Worm (Caenorhabditis elegans): ENCODE results near the gene ceh-13.

ce11 chrIII:7580586-7580985 lies 25.1 kb downstream of the ceh-13 start:
- no peak for TF ChIP-seq ama-1 (optimal IDR thresholded peaks at IDR 0.05)
- TF ChIP-seq dmd-4 (tag; optimal IDR thresholded peaks at IDR 0.05): no peak
- TF ChIP-seq nhr-11 (tag; optimal IDR thresholded peaks at IDR 0.05): no peak
- TF ChIP-seq aly-2 (tag; optimal IDR thresholded peaks at IDR 0.05): no peak
- no peak for TF ChIP-seq lin-13 (GFP tag; optimal IDR thresholded peaks at IDR 0.05)
- TF ChIP-seq elt-3 (tag; optimal IDR thresholded peaks at IDR 0.05): no peak
- TF ChIP-seq ZK546.5 (tag; optimal IDR thresholded peaks at IDR 0.05): no peak
